Worm (Caenorhabditis elegans): ENCODE data around the gene srx-133.

srx-133 gene

DNA sequence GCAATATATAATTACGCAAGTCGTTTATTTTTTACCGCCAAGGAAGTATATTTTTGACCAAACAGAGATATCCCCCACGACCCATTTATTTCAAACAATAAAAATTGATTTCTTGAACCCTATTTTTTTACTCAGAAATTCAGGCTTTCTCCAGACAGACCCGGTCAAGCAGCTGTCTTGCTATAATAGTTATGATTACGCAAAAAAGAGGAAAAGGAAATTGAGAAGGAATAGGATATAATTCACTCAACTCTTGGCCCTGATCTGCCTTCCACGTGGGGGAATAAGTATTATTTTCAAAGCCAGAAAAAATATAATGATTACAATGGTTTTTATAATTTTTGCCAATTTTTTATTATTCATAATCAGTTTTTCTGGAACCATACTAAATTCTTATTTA, 8.7 kb downstream of the srx-133 start, which contains the start of gene srx-136:
Gene srx-136, plus strand, starts transcription at position 301 of the 400 bp plus-strand sequence.
- no peak for TF ChIP-seq tab-1 (GFP tag; IDR thresholded peaks at IDR 0.05)
- TF ChIP-seq ztf-23 (GFP tag; IDR thresholded peaks at IDR 0.05): no peak
- TF ChIP-seq flt-1 (GFP tag; IDR thresholded peaks at IDR 0.05): no peak

DNA sequence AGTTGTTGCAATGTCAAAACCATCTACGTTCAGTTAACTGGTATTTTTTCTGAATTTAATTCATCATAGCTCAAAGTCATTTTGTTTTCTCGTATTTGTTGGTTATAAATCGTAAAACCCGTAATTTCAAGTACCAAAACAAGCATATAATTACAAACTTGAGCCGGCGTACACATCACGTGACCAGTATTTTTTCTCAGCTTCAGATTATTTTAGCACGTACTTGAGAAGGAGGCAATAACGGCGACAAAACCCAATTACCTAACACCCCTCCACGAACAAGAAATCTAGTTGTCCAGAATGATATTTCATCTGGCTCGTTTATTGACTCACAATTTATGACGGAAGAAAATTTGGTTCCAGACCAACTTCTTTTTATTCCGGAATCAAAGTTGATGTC, 10.4 kb downstream of the srx-133 start, which contains the start of gene srx-135:
Gene srx-135, plus strand, starts transcription at position 301 of the 400 bp plus-strand sequence.
- TF ChIP-seq med-1 (GFP tag; optimal IDR thresholded peaks at IDR 0.05; ENCODE audit: insufficient read depth): no peak

DNA sequence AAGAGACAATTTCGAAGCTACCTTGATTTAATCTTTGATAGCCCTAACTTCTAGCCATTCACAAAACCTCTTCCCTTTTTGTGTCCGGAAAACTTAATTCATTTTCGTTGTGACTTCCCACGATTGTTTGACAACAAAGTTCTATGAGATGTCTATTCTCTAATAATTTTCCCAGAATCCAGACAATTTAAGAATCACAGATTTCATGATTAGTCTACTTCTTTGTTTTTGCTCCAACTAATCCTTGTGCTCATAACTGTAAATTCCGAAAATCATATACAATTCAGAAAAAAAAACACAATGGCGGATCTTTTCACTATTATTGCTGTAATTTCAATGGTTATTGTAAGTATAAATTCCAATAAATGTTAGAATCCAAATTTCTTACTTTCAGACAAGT, 14.0 kb downstream of the srx-133 start, which contains the start of gene srx-137:
Gene srx-137, plus strand, starts transcription at position 301 of the 400 bp plus-strand sequence.
- TF ChIP-seq T22C8.4 (GFP tag; IDR thresholded peaks at IDR 0.05) (no peak), flt-1 (GFP tag; IDR thresholded peaks at IDR 0.05) (no peak), ztf-29 (GFP tag; IDR thresholded peaks at IDR 0.05) (no peak), klf-2 (GFP tag; conservative IDR thresholded peaks at IDR 0.05) (no peak), tab-1 (GFP tag; IDR thresholded peaks at IDR 0.05) (no peak), med-1 (GFP tag; optimal IDR thresholded peaks at IDR 0.05; ENCODE audit: insufficient read depth) (no peak), ref-1 (GFP tag; conservative IDR thresholded peaks at IDR 0.05) (no peak), ztf-23 (GFP tag; IDR thresholded peaks at IDR 0.05) (no peak), cog-1 (tag; optimal IDR thresholded peaks at IDR 0.05) (no peak)

DNA sequence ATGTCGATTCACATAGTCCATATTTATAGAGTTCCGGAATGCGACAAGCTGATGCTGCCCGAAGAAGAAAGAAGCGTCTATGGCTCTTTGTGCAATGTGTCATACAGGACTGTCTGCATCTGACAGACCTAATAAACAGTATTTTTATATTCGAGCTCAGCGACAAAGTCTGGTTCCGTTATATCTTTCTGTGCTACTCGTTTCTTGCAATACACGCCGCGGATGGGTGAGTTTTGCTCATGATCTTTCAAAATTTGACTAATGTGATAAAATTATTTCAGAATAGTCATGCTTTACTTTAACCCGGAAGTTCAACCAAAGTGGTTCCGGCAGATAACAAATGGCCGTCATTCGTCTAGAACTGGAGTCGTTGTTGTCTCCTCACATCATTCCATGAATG, 15.2 kb downstream of the srx-133 start:
- TF ChIP-seq T22C8.4 (GFP tag; IDR thresholded peaks at IDR 0.05) (no peak), ztf-29 (GFP tag; IDR thresholded peaks at IDR 0.05) (no peak), med-1 (GFP tag; optimal IDR thresholded peaks at IDR 0.05; ENCODE audit: insufficient read depth) (no peak), tab-1 (GFP tag; IDR thresholded peaks at IDR 0.05) (no peak), ref-1 (GFP tag; conservative IDR thresholded peaks at IDR 0.05) (no peak)

DNA sequence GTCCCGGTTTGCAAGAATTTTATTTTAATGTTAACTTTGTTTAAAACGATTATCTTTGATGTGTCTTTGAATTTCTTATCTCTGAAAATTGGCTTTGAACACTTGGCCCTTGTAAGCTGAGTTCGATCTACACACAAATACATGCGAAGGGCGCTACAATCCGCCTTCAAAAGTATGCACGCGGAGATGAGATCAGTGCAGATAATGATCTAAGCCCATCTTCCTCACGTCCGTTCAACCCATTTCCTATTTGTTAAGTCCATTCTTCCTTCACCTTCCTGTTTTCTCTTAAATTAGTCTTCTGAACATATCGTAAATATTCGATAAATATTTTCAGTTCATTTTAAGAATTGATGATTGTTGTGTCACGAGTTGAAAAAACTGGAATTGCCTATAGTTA, 17.9 kb downstream of the srx-133 start, which contains the start of gene nhr-175:
Gene nhr-175, plus strand, starts transcription at position 339 of the 400 bp plus-strand sequence.
- no peak for TF ChIP-seq flt-1 (GFP tag; IDR thresholded peaks at IDR 0.05)
- TF ChIP-seq klf-2 (GFP tag; conservative IDR thresholded peaks at IDR 0.05): no peak
- TF ChIP-seq ref-1 (GFP tag; conservative IDR thresholded peaks at IDR 0.05): no peak
- TF ChIP-seq ztf-29 (GFP tag; IDR thresholded peaks at IDR 0.05): no peak
- TF ChIP-seq med-1 (GFP tag; optimal IDR thresholded peaks at IDR 0.05; ENCODE audit: insufficient read depth): no peak
- no peak for TF ChIP-seq T22C8.4 (GFP tag; IDR thresholded peaks at IDR 0.05)
- TF ChIP-seq cog-1 (tag; optimal IDR thresholded peaks at IDR 0.05): no peak
- TF ChIP-seq ztf-23 (GFP tag; IDR thresholded peaks at IDR 0.05): no peak
- TF ChIP-seq tab-1 (GFP tag; IDR thresholded peaks at IDR 0.05): no peak

DNA sequence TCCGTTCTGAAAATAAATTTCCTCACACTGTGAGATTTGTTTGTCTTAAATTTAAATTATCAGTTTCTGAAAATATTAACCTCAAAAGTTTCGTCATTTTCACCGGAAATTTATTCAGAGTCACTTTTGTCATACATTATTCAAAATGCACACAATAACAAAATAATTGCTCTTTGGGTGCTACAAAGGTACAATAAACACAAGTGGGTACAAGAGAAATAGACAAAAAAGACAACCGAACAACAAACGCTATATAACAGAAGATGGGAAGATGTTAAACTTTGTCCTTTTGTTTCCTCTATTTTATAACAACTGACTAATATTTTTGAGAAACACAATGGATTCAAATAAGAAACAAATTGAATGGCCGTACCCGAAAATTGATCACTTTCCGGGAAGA, 21.1 kb downstream of the srx-133 start:
- TF ChIP-seq ref-1 (GFP tag; conservative IDR thresholded peaks at IDR 0.05) (no peak), T22C8.4 (GFP tag; IDR thresholded peaks at IDR 0.05) (no peak), klf-2 (GFP tag; conservative IDR thresholded peaks at IDR 0.05) (no peak), med-1 (GFP tag; optimal IDR thresholded peaks at IDR 0.05; ENCODE audit: insufficient read depth) (no peak), ztf-23 (GFP tag; IDR thresholded peaks at IDR 0.05) (no peak), cog-1 (tag; optimal IDR thresholded peaks at IDR 0.05) (no peak), ztf-29 (GFP tag; IDR thresholded peaks at IDR 0.05) (no peak), tab-1 (GFP tag; IDR thresholded peaks at IDR 0.05) (no peak), flt-1 (GFP tag; IDR thresholded peaks at IDR 0.05) (no peak)

DNA sequence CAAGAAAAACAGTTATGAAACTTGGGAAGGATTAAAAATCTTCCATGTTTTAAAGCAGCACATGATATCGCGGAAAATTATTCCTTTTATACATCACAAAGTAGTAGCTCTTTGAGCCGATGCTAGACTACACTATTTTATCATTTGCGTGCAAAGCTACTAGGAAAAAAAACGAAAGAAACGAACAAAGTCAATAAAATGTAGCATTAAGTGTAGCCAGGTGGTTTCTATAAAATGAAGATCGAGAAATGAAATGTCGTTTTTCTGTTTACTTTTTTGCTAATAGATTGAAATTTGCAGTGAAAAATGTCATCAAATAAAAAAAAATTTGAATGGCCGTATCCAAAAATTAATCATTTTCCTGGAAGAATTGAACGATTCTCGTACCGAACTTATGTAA, 24.4 kb downstream of the srx-133 start, which contains the start of gene cpt-5:
Gene cpt-5, plus strand, starts transcription at position 301 of the 400 bp plus-strand sequence.
- TF ChIP-seq cog-1 (tag; optimal IDR thresholded peaks at IDR 0.05) (no peak), T22C8.4 (GFP tag; IDR thresholded peaks at IDR 0.05) (no peak)

DNA sequence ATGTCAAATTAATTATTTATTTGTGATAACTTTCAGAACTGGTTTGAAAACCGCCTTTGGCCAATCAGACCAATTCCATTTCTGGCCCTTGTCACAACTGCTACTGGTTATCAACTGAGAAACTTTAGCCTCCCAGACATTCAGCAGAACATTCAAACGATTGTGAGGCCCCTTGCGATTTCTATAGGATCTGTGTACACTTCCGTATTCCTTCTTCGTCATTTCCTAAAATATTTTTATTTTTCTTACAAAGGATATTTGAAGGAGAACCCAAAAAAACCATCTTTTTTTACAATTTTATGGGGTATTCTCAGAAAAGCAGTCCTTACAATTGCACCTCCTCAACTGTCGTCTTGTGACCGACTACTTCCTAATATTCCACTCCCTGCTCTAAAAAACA, 24.8 kb downstream of the srx-133 start:
- TF ChIP-seq med-1 (GFP tag; optimal IDR thresholded peaks at IDR 0.05; ENCODE audit: insufficient read depth) (no peak), flt-1 (GFP tag; IDR thresholded peaks at IDR 0.05) (no peak), tab-1 (GFP tag; IDR thresholded peaks at IDR 0.05) (no peak), ztf-23 (GFP tag; IDR thresholded peaks at IDR 0.05) (no peak), klf-2 (GFP tag; conservative IDR thresholded peaks at IDR 0.05) (no peak), ref-1 (GFP tag; conservative IDR thresholded peaks at IDR 0.05) (no peak), T22C8.4 (GFP tag; IDR thresholded peaks at IDR 0.05) (no peak), cog-1 (tag; optimal IDR thresholded peaks at IDR 0.05) (no peak), ztf-29 (GFP tag; IDR thresholded peaks at IDR 0.05) (no peak)

DNA sequence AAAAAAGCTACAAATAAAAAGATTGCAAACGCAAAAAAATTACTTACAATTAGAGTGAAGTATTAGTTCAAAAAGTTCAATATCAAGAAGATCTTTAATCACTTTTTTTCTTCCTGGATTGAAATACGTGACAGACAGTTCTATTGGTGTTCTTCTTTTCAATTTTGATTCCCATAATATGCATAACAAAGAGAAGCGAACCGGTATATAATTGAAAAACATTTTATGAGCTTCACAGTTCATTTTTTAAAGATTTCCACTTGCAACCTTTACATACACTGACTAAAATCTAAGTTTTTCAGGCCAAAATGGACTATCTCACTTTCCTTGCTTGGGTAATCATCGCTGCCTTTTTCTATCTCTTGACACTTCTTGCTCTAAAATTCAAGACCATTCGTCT, 28.1 kb downstream of the srx-133 start, which contains the start of gene T22G5.1:
Gene T22G5.1, plus strand, starts transcription at position 301 of the 400 bp plus-strand sequence.
- no peak for TF ChIP-seq tab-1 (GFP tag; IDR thresholded peaks at IDR 0.05)
- no peak for TF ChIP-seq klf-2 (GFP tag; conservative IDR thresholded peaks at IDR 0.05)
- TF ChIP-seq ref-1 (GFP tag; conservative IDR thresholded peaks at IDR 0.05): no peak
- no peak for TF ChIP-seq flt-1 (GFP tag; IDR thresholded peaks at IDR 0.05)
- no peak for TF ChIP-seq T22C8.4 (GFP tag; IDR thresholded peaks at IDR 0.05)
- TF ChIP-seq med-1 (GFP tag; optimal IDR thresholded peaks at IDR 0.05; ENCODE audit: insufficient read depth): no peak
- no peak for TF ChIP-seq cog-1 (tag; optimal IDR thresholded peaks at IDR 0.05)
- no peak for TF ChIP-seq ztf-23 (GFP tag; IDR thresholded peaks at IDR 0.05)
- no peak for TF ChIP-seq ztf-29 (GFP tag; IDR thresholded peaks at IDR 0.05)

DNA sequence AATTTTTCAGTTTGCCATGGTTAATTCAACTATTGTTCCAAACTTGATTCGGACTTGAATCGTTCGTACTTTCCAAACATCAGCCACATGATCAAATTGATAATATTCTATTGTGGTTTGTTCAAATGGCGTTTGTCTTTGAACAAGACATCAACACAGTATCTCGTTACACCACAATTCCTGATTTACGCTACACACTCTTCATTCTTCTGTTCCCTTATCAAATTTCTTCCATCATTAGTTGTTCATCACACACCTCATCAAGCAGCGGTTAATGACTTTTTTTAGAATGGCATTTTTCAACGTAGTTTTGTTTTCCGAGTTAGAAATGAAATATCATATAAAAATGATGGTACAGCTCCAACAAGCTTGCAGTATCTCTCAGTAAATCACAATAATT, 29.7 kb downstream of the srx-133 start:
- TF ChIP-seq klf-2 (GFP tag; conservative IDR thresholded peaks at IDR 0.05) (no peak), ztf-23 (GFP tag; IDR thresholded peaks at IDR 0.05) (no peak), flt-1 (GFP tag; IDR thresholded peaks at IDR 0.05) (no peak), T22C8.4 (GFP tag; IDR thresholded peaks at IDR 0.05) (no peak), cog-1 (tag; optimal IDR thresholded peaks at IDR 0.05) (no peak), ztf-29 (GFP tag; IDR thresholded peaks at IDR 0.05) (no peak), ref-1 (GFP tag; conservative IDR thresholded peaks at IDR 0.05) (no peak), tab-1 (GFP tag; IDR thresholded peaks at IDR 0.05) (no peak), med-1 (GFP tag; optimal IDR thresholded peaks at IDR 0.05; ENCODE audit: insufficient read depth) (no peak)

Measured in whole organism, midembryonic.